Fruit fly (Drosophila melanogaster): ENCODE data around the gene schuy.

DNA sequence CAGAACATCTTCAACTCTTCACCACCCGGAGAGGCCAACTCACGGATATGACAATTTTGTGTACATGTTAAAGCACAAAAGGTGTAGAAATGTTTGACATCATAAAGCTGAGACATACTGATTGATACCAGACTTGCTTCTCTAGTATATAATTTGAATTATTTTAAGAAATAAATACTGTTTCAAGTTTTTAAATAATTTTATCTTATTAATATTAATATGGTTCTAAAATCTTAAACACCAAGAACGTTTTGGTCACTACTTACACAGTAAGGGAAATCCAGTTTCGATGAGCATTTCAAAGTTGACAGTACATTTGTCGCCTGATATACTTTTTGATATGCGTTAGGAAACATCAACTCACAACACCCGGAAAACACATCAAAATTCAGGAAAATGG lies at the start of gene schuy, which contains the start of gene hale:
- TF ChIP-seq salm (tag; optimal IDR thresholded peaks at IDR 0.05): no peak
- TF ChIP-seq CG8944 (GFP tag; optimal IDR thresholded peaks at IDR 0.05): no peak
- TF ChIP-seq slp2 (GFP tag; optimal IDR thresholded peaks at IDR 0.05): no peak
- no peak for TF ChIP-seq lbe (GFP tag; optimal IDR thresholded peaks at IDR 0.05)
- no peak for TF ChIP-seq Doc2 (GFP tag; IDR thresholded peaks at IDR 0.05)
- no peak for TF ChIP-seq Hr78 (GFP tag; optimal IDR thresholded peaks at IDR 0.05)
- TF ChIP-seq CG6813 (GFP tag; optimal IDR thresholded peaks at IDR 0.05): no peak
- no peak for TF ChIP-seq dysf (GFP tag; IDR thresholded peaks at IDR 0.05)
- no peak for TF ChIP-seq zf30C (GFP tag; optimal IDR thresholded peaks at IDR 0.05)

Data from whole organism, embryonic.